Fruit fly (Drosophila melanogaster): ENCODE results near the gene Vps16A.

Vps16A gene

dm6 chr3R:9237268-9238091 is 29.3 kb upstream of the Vps16A start, which contains the start of gene pum (continued):
- peak; percentile 59 for TF ChIP-seq Med (GFP tag)
- peak; percentile 62 for TF ChIP-seq CG34376 (GFP tag; optimal IDR thresholded peaks at IDR 0.05)
- no peak for TF ChIP-seq kni (GFP tag; optimal IDR thresholded peaks at IDR 0.05)
- TF ChIP-seq Hr51 (GFP tag; optimal IDR thresholded peaks at IDR 0.05) = peak in 1 of 2 experiments; percentile 58
- TF ChIP-seq bbx (GFP tag; IDR thresholded peaks at IDR 0.05; ENCODE audit: partially characterized antibody) = no peak
- TF ChIP-seq Gug (GFP tag; IDR thresholded peaks at IDR 0.05) = no peak
- TF ChIP-seq NC2β (GFP tag; optimal IDR thresholded peaks at IDR 0.05) = peak; percentile 10
- TF ChIP-seq cwo (GFP tag; optimal IDR thresholded peaks at IDR 0.05) = no peak
- no peak for TF ChIP-seq ken (GFP tag; IDR thresholded peaks at IDR 0.05)
- peak; percentile 37 for TF ChIP-seq Sox100B (GFP tag; optimal IDR thresholded peaks at IDR 0.05)
- TF ChIP-seq pb (GFP tag; optimal IDR thresholded peaks at IDR 0.05) = no peak
- peak; percentile 73 for TF ChIP-seq gem (tag; optimal IDR thresholded peaks at IDR 0.05)
- no peak for TF ChIP-seq D19B (GFP tag; optimal IDR thresholded peaks at IDR 0.05)
- TF ChIP-seq Dp (GFP tag; optimal IDR thresholded peaks at IDR 0.05) = peak; percentile 65
- TF ChIP-seq odd (GFP tag; optimal IDR thresholded peaks at IDR 0.05) = no peak
- no peak for TF ChIP-seq Usf (GFP tag; optimal IDR thresholded peaks at IDR 0.05)
- TF ChIP-seq CG1603 (tag; optimal IDR thresholded peaks at IDR 0.05) = peak; percentile 65
- TF ChIP-seq CG7745 (tag; optimal IDR thresholded peaks at IDR 0.05) = no peak
- TF ChIP-seq Chrac-16 (GFP tag; optimal IDR thresholded peaks at IDR 0.05) = peak; percentile 22
- no peak for TF ChIP-seq croc (GFP tag; conservative IDR thresholded peaks at IDR 0.05)
- no peak for TF ChIP-seq CG17912 (GFP tag; optimal IDR thresholded peaks at IDR 0.05)
- TF ChIP-seq da (GFP tag; optimal IDR thresholded peaks at IDR 0.05) = no peak
- TF ChIP-seq ftz-f1 (GFP tag; optimal IDR thresholded peaks at IDR 0.05) = no peak
- TF ChIP-seq CG12942 (GFP tag; optimal IDR thresholded peaks at IDR 0.05) = no peak
- TF ChIP-seq CG15601 (tag; optimal IDR thresholded peaks at IDR 0.05) = no peak
- TF ChIP-seq CG10959 (GFP tag; IDR thresholded peaks at IDR 0.05) = no peak
- no peak for TF ChIP-seq bigmax (GFP tag; optimal IDR thresholded peaks at IDR 0.05)
- no peak for TF ChIP-seq shn (GFP tag; optimal IDR thresholded peaks at IDR 0.05)
- peak; percentile 30; the same call in 1 of the 2 replicates for TF ChIP-seq HLH3B (GFP tag; IDR thresholded peaks at IDR 0.05)
- TF ChIP-seq CG3065 (GFP tag; optimal IDR thresholded peaks at IDR 0.05) = no peak
- TF ChIP-seq ap (GFP tag; IDR thresholded peaks at IDR 0.05) = peak; percentile 27; the same call in 1 of the 2 replicates
- TF ChIP-seq CG7556 (GFP tag; optimal IDR thresholded peaks at IDR 0.05) = peak; percentile 8
- no peak for TF ChIP-seq ham (GFP tag; IDR thresholded peaks at IDR 0.05)
- peak; percentile 39; the same call in 1 of the 2 replicates for TF ChIP-seq sisA (GFP tag; IDR thresholded peaks at IDR 0.05)
- TF ChIP-seq dimm (GFP tag; IDR thresholded peaks at IDR 0.05) = no peak
- TF ChIP-seq Dek (tag; optimal IDR thresholded peaks at IDR 0.05) = peak; percentile 27
- no peak for TF ChIP-seq NC2α (GFP tag; optimal IDR thresholded peaks at IDR 0.05)
- TF ChIP-seq lmd (GFP tag; IDR thresholded peaks at IDR 0.05) = peak; percentile 8; the same call in 1 of the 2 replicates
- no peak for TF ChIP-seq Bdp1 (GFP tag; optimal IDR thresholded peaks at IDR 0.05)
- no peak for TF ChIP-seq CG15479 (GFP tag; optimal IDR thresholded peaks at IDR 0.05)
- no peak for TF ChIP-seq ems (GFP tag; optimal IDR thresholded peaks at IDR 0.05)
- peak; percentile 63 for TF ChIP-seq ewg (GFP tag; optimal IDR thresholded peaks at IDR 0.05)
- TF ChIP-seq ara (GFP tag; IDR thresholded peaks at IDR 0.05) = peak; percentile 7; the same call in 1 of the 2 replicates
- TF ChIP-seq CG2199 (GFP tag; IDR thresholded peaks at IDR 0.05) = no peak
- no peak for TF ChIP-seq CG14965 (GFP tag; optimal IDR thresholded peaks at IDR 0.05; ENCODE audit: borderline replicate concordance)
- TF ChIP-seq Hr39 (optimal IDR thresholded peaks at IDR 0.05) = no peak
- peak; percentile 47 for TF ChIP-seq az2 (GFP tag; optimal IDR thresholded peaks at IDR 0.05)
- TF ChIP-seq chm (GFP tag; IDR thresholded peaks at IDR 0.05) = no peak
- TF ChIP-seq sens (GFP tag) = peak; percentile 75
- no peak for TF ChIP-seq mam (GFP tag; optimal IDR thresholded peaks at IDR 0.05)
